Fruit fly (Drosophila melanogaster) whole organism, prepupa: ENCODE data around the gene Rgl.

ENCODE experiments used
- Blimp-1 ChIP-seq: fragments of 200-800 bp; sonication (Bioruptor generic); optimal IDR thresholded peaks from 3 replicates; lab custom pipeline; 2017; ENCODE audit warnings: missing biosample characterization, missing genetic modification characterization, mild to moderate bottlenecking, moderate library complexity, missing genetic modification reagents
- CG11294 ChIP-seq: fragments of 200-800 bp; sonication (Bioruptor generic); IDR thresholded peaks from 2 replicates; pipeline ENCODE4 v1.3.6; 2022; ENCODE audit warnings: missing biosample characterization, missing genetic modification characterization
- CG11902 ChIP-seq: fragments of 200-800 bp; sonication (Bioruptor generic); optimal IDR thresholded peaks from 3 replicates; lab custom pipeline; 2016; ENCODE audit warnings: missing biosample characterization, missing genetic modification characterization
- CG15336 ChIP-seq: fragments of 200-800 bp; sonication (Bioruptor generic); IDR thresholded peaks from 2 replicates; pipeline ENCODE4 v1.3.6; 2022; ENCODE audit warnings: missing biosample characterization, missing genetic modification characterization
- CG16779 ChIP-seq: fragments of 200-800 bp; sonication (Bioruptor generic); optimal IDR thresholded peaks from 3 replicates; lab custom pipeline; 2017; ENCODE audit warnings: missing biosample characterization, mild to moderate bottlenecking, missing genetic modification characterization
- CG31627 ChIP-seq: fragments of 200-800 bp; sonication (Bioruptor generic); optimal IDR thresholded peaks from 3 replicates; lab custom pipeline; 2016; ENCODE audit warnings: missing biosample characterization, missing genetic modification characterization
- CG32006 ChIP-seq: fragments of 200-800 bp; sonication (Bioruptor generic); optimal IDR thresholded peaks from 3 replicates; lab custom pipeline; 2017; ENCODE audit warnings: missing biosample characterization, mild to moderate bottlenecking, missing genetic modification characterization
- CG34406 ChIP-seq: fragments of 200-800 bp; sonication (Bioruptor generic); optimal IDR thresholded peaks from 3 replicates; lab custom pipeline; 2016; ENCODE audit warnings: missing biosample characterization, missing genetic modification characterization
- CG3919 ChIP-seq: fragments of 200-800 bp; sonication (Bioruptor generic); optimal IDR thresholded peaks from 3 replicates; lab custom pipeline; 2016; ENCODE audit warnings: missing biosample characterization, missing genetic modification characterization
- CG8119 ChIP-seq: fragments of 200-800 bp; sonication (Bioruptor generic); IDR thresholded peaks from 3 replicates; pipeline ENCODE4 v1.3.6; 2022; ENCODE audit warnings: missing biosample characterization, missing genetic modification characterization
- CG8319 ChIP-seq: fragments of 200-800 bp; sonication (Bioruptor generic); optimal IDR thresholded peaks from 3 replicates; lab custom pipeline; 2016; ENCODE audit warnings: missing biosample characterization, missing genetic modification characterization
- Eip78C ChIP-seq: fragments of 200-800 bp; sonication (Bioruptor generic); peaks from one replicate; lab custom pipeline; 2016; ENCODE audit warnings: missing biosample characterization, missing genetic modification characterization
- Gug ChIP-seq: fragments of 200-800 bp; sonication (Bioruptor generic); IDR thresholded peaks from 2 replicates; pipeline ENCODE4 v1.3.6; 2022; ENCODE audit warnings: missing biosample characterization, missing genetic modification characterization
- Hr39 ChIP-seq: fragments of 200-800 bp; sonication (Bioruptor generic); optimal IDR thresholded peaks from 2 replicates; lab custom pipeline; 2016; ENCODE audit warnings: missing biosample characterization, missing genetic modification characterization
- Hr4 ChIP-seq: fragments of 200-800 bp; sonication (Bioruptor generic); optimal IDR thresholded peaks from 3 replicates; lab custom pipeline; 2016; ENCODE audit warnings: missing biosample characterization, missing genetic modification characterization
- Met ChIP-seq: fragments of 200-800 bp; sonication (Bioruptor generic); optimal IDR thresholded peaks from 3 replicates; lab custom pipeline; 2016; ENCODE audit warnings: missing biosample characterization, missing genetic modification characterization
- OdsH ChIP-seq: fragments of 200-800 bp; sonication (Bioruptor generic); optimal IDR thresholded peaks from 3 replicates; lab custom pipeline; 2016; ENCODE audit warnings: missing biosample characterization, missing genetic modification characterization
- Smox ChIP-seq: fragments of 200-800 bp; sonication (Bioruptor generic); optimal IDR thresholded peaks from 3 replicates; lab custom pipeline; 2016; ENCODE audit warnings: missing biosample characterization, missing genetic modification characterization
- achi ChIP-seq: fragments of 200-800 bp; sonication (Bioruptor generic); optimal IDR thresholded peaks from 3 replicates; lab custom pipeline; 2016; ENCODE audit warnings: missing biosample characterization, missing genetic modification characterization
- cyc ChIP-seq: fragments of 200-800 bp; sonication (Bioruptor generic); optimal IDR thresholded peaks from 3 replicates; lab custom pipeline; 2016; ENCODE audit warnings: missing biosample characterization, missing genetic modification characterization
- dac ChIP-seq: fragments of 200-800 bp; sonication (Bioruptor generic); optimal IDR thresholded peaks from 2 replicates; lab custom pipeline; 2017; ENCODE audit warnings: missing biosample characterization, mild to moderate bottlenecking, missing genetic modification characterization
- dsx ChIP-seq: fragments of 200-800 bp; optimal IDR thresholded peaks from 3 replicates; lab custom pipeline; 2019; ENCODE audit warnings: missing biosample characterization, mild to moderate bottlenecking, missing genetic modification characterization, moderate library complexity; ENCODE audit not compliant: poor library complexity, severe bottlenecking
- eg ChIP-seq: fragments of 200-800 bp; sonication (Bioruptor generic); IDR thresholded peaks from 3 replicates; pipeline ENCODE4 v1.3.6; 2022; ENCODE audit warnings: missing biosample characterization, missing genetic modification characterization
- net ChIP-seq: fragments of 200-800 bp; sonication (Bioruptor generic); optimal IDR thresholded peaks from 3 replicates; lab custom pipeline; 2016; ENCODE audit warnings: missing biosample characterization, missing genetic modification characterization
- svp ChIP-seq: fragments of 200-800 bp; sonication (Bioruptor generic); peaks from one replicate; lab custom pipeline; 2016; ENCODE audit warnings: missing biosample characterization, missing genetic modification characterization

Rgl gene

dm6 chr3L:13862403-13862802 lies 62.7 kb downstream of the Rgl start:
- TF ChIP-seq CG34406 (no peak), cyc (GFP tag; lab: Kevin White, UChicago) (no peak), Gug (peak; percentile 65), net (peak; percentile 54), Eip78C (GFP tag; lab: Kevin White, UChicago) (no peak), CG16779 (no peak), Hr4 (peak; percentile 55), achi (peak; percentile 4), Hr39 (GFP tag; lab: Kevin White, UChicago) (peak; percentile 33), dac (GFP tag; lab: Kevin White, UChicago) (peak; percentile 24), eg (GFP tag; lab: Robert Waterston, UW) (peak; percentile 49; the same call in 1 of the 3 replicates), Smox (GFP tag; lab: Kevin White, UChicago) (peak; percentile 25), Met (GFP tag; lab: Kevin White, UChicago) (peak; percentile 21), CG31627 (GFP tag; lab: Kevin White, UChicago) (peak; percentile 55), CG11294 (GFP tag; lab: Robert Waterston, UW) (0 out of 2 replicates have a peak, but pooled peaks have one; percentile 29), CG8119 (0 out of 3 replicates have a peak, but pooled peaks have one; percentile 35), Blimp-1 (no peak), CG8319 (GFP tag; lab: Kevin White, UChicago) (no peak), CG32006 (GFP tag; lab: Kevin White, UChicago) (peak; percentile 18), OdsH (GFP tag; lab: Kevin White, UChicago) (peak; percentile 25), svp (GFP tag; lab: Kevin White, UChicago) (peak; percentile 93)

dm6 chr3L:13859688-13860373 lies 65.3 kb downstream of the Rgl start:
- TF ChIP-seq CG11902 (GFP tag; lab: Kevin White, UChicago) (no peak), dsx (GFP tag; lab: Kevin White, UChicago) (no peak), CG3919 (GFP tag; lab: Kevin White, UChicago) (no peak), CG11294 (GFP tag; lab: Robert Waterston, UW) (no peak), svp (GFP tag; lab: Kevin White, UChicago) (peak; percentile 48), CG15336 (GFP tag; lab: Robert Waterston, UW) (no peak)
